Fruit fly (Drosophila melanogaster) whole organism, embryonic: ENCODE measurements around the gene CG11726.

Experiments
- Asciz ChIP-seq: fragments of 200-800 bp; sonication (Bioruptor generic); optimal IDR thresholded peaks from 2 replicates; lab custom pipeline; 2017; ENCODE audit warnings: missing biosample characterization, mild to moderate bottlenecking, missing genetic modification characterization, missing genetic modification reagents
- Awh ChIP-seq: fragments of 200-800 bp; sonication (Bioruptor generic); IDR thresholded peaks from 2 replicates; pipeline ENCODE4, ENCODE4 v1.3.6; 2022; ENCODE audit warnings: missing biosample characterization, missing genetic modification characterization
- CG10321 ChIP-seq: fragments of 200-800 bp; sonication (Bioruptor generic); IDR thresholded peaks from 2 replicates; pipeline ENCODE4 v1.3.6; 2022; ENCODE audit warnings: missing biosample characterization, missing genetic modification characterization
- CG11456 ChIP-seq: fragments of 200-800 bp; sonication (Bioruptor generic); IDR thresholded peaks from 3 replicates; pipeline ENCODE4 v1.3.6; 2022; ENCODE audit warnings: missing biosample characterization, missing genetic modification characterization
- CG11560 ChIP-seq: fragments of 200-800 bp; sonication (Bioruptor generic); IDR thresholded peaks from 3 replicates; pipeline ENCODE4 v1.3.6; 2022; ENCODE audit warnings: missing biosample characterization, missing genetic modification characterization
- CG12659 ChIP-seq: fragments of 200-800 bp; sonication (Bioruptor generic); optimal IDR thresholded peaks from 3 replicates; lab custom pipeline; 2017; ENCODE audit warnings: mild to moderate bottlenecking, missing biosample characterization, missing genetic modification reagents, missing genetic modification characterization
- CG12769 ChIP-seq: fragments of 200-800 bp; sonication (Bioruptor generic); optimal IDR thresholded peaks from 2 replicates; lab custom pipeline; 2019; ENCODE audit warnings: missing biosample characterization, mild to moderate bottlenecking, missing genetic modification characterization, moderate library complexity
- CG13894 ChIP-seq: fragments of 200-800 bp; sonication (Bioruptor generic); optimal IDR thresholded peaks from 3 replicates; lab custom pipeline; 2018; ENCODE audit warnings: missing biosample characterization, mild to moderate bottlenecking, missing genetic modification characterization, moderate library complexity
- CG14014 ChIP-seq: fragments of 200-800 bp; sonication (Bioruptor generic); IDR thresholded peaks from 2 replicates; pipeline ENCODE4 v1.3.6; 2022; ENCODE audit warnings: missing biosample characterization, missing genetic modification characterization
- CG14441 ChIP-seq: fragments of 200-800 bp; sonication (Bioruptor generic); IDR thresholded peaks from 2 replicates; pipeline ENCODE4 v1.3.6; 2022; ENCODE audit warnings: missing biosample characterization, missing genetic modification characterization
- CG16863 ChIP-seq: fragments of 200-800 bp; sonication (Bioruptor generic); optimal IDR thresholded peaks from 3 replicates; lab custom pipeline; 2016; ENCODE audit warnings: missing biosample characterization, missing genetic modification characterization
- CG17829 ChIP-seq: fragments of 200-800 bp; optimal IDR thresholded peaks from 2 replicates; lab custom pipeline; 2019; ENCODE audit warnings: missing biosample characterization, mild to moderate bottlenecking, missing genetic modification characterization, moderate library complexity
- CG18262 ChIP-seq: fragments of 200-800 bp; optimal IDR thresholded peaks from 3 replicates; lab custom pipeline; 2019; ENCODE audit warnings: missing biosample characterization, mild to moderate bottlenecking, missing genetic modification characterization, moderate library complexity
- CG30020 ChIP-seq: fragments of 200-800 bp; optimal IDR thresholded peaks from 2 replicates; lab custom pipeline; 2019; ENCODE audit warnings: missing biosample characterization, mild to moderate bottlenecking, missing genetic modification characterization, moderate library complexity
- CG32772 ChIP-seq: fragments of 200-800 bp; sonication (Bioruptor generic); IDR thresholded peaks from 2 replicates; pipeline ENCODE4 v1.3.6; 2022; ENCODE audit warnings: missing biosample characterization, missing genetic modification characterization
- CG3281 ChIP-seq: fragments of 200-800 bp; sonication (Bioruptor generic); optimal IDR thresholded peaks from 3 replicates; lab custom pipeline; 2017; ENCODE audit warnings: missing biosample characterization, mild to moderate bottlenecking, missing genetic modification characterization
- CG4617 ChIP-seq: fragments of 200-800 bp; sonication (Bioruptor generic); optimal IDR thresholded peaks from 3 replicates; lab custom pipeline; 2016; ENCODE audit warnings: missing biosample characterization, missing genetic modification characterization, borderline replicate concordance
- CG4854 ChIP-seq: fragments of 200-800 bp; sonication (Bioruptor generic); optimal IDR thresholded peaks from 2 replicates; lab custom pipeline; 2016; ENCODE audit warnings: missing biosample characterization, missing genetic modification characterization, inconsistent platforms
- CG5953 ChIP-seq: fragments of 200-800 bp; sonication (Bioruptor generic); IDR thresholded peaks from 2 replicates; pipeline ENCODE4 v1.3.6; 2022; ENCODE audit warnings: missing biosample characterization, missing genetic modification characterization
- CG6254 ChIP-seq: fragments of 200-800 bp; sonication (Bioruptor generic); optimal IDR thresholded peaks from 3 replicates; lab custom pipeline; 2017; ENCODE audit warnings: mild to moderate bottlenecking, missing biosample characterization, missing genetic modification reagents, missing genetic modification characterization
- CG6654 ChIP-seq: fragments of 200-800 bp; sonication (Bioruptor generic); optimal IDR thresholded peaks from 2 replicates; lab custom pipeline; 2017; ENCODE audit warnings: missing biosample characterization, mild to moderate bottlenecking, missing genetic modification characterization
- CG6689 ChIP-seq: fragments of 200-800 bp; sonication (Bioruptor generic); IDR thresholded peaks from 2 replicates; pipeline ENCODE4 v1.3.6; 2022; ENCODE audit warnings: missing biosample characterization, missing genetic modification characterization
- CG7357 ChIP-seq: fragments of 200-800 bp; sonication (Bioruptor generic); IDR thresholded peaks from 3 replicates; pipeline ENCODE4 v1.3.6; 2022; ENCODE audit warnings: missing biosample characterization, missing genetic modification characterization
- CG9797 ChIP-seq: fragments of 200-800 bp; sonication (Bioruptor generic); optimal IDR thresholded peaks from 3 replicates; lab custom pipeline; 2018; ENCODE audit warnings: missing biosample characterization, mild to moderate bottlenecking, missing genetic modification characterization
- Deaf1 ChIP-seq: fragments of 200-800 bp; optimal IDR thresholded peaks from 3 replicates; lab custom pipeline; 2019; ENCODE audit warnings: missing biosample characterization, mild to moderate bottlenecking, missing genetic modification characterization, moderate library complexity
- Dfd ChIP-seq, 2 experiments: fragments of >200 bp; optimal IDR thresholded peaks; 2 replicates each; lab custom pipeline; 2017; ENCODE audit warnings: missing biosample characterization in 2 of 2, missing genetic modification characterization in 2 of 2
- Eip74EF ChIP-seq, 2 experiments: fragments of 200-800 bp in 1 of 2; fragments of >200 bp in 1 of 2; sonication (Bioruptor generic) in 1 of 2; optimal IDR thresholded peaks; 2 replicates each; lab custom pipeline; 2017 to 2019; ENCODE audit warnings: missing biosample characterization in 2 of 2, missing genetic modification characterization in 2 of 2, mild to moderate bottlenecking in 1 of 2, moderate library complexity in 1 of 2
- Gsc ChIP-seq: fragments of 200-800 bp; sonication (Bioruptor generic); IDR thresholded peaks from 2 replicates; pipeline ENCODE4 v1.3.6; 2022; ENCODE audit warnings: missing biosample characterization, missing genetic modification characterization
- Gug ChIP-seq: fragments of 200-800 bp; sonication (Bioruptor generic); IDR thresholded peaks from 4 replicates; pipeline ENCODE4 v1.3.6; 2022; ENCODE audit warnings: missing biosample characterization, missing genetic modification characterization
- Lhr ChIP-seq: fragments of 200-800 bp; sonication (Bioruptor generic); optimal IDR thresholded peaks from 3 replicates; lab custom pipeline; 2017; ENCODE audit warnings: mild to moderate bottlenecking, missing biosample characterization, missing genetic modification reagents, missing genetic modification characterization
- Nf-YA ChIP-seq: fragments of 200-800 bp; sonication (Bioruptor generic); IDR thresholded peaks from 2 replicates; pipeline ENCODE4 v1.3.6; 2022; ENCODE audit warnings: missing biosample characterization, missing genetic modification characterization
- Ravus ChIP-seq: fragments of 200-800 bp; sonication (Bioruptor generic); IDR thresholded peaks from 2 replicates; pipeline ENCODE4 v1.3.6; 2022; ENCODE audit warnings: missing biosample characterization, missing genetic modification characterization
- Sox102F ChIP-seq: fragments of 200-800 bp; sonication (Bioruptor generic); optimal IDR thresholded peaks from 2 replicates; lab custom pipeline; 2018; ENCODE audit warnings: missing biosample characterization, mild to moderate bottlenecking, missing genetic modification characterization, moderate library complexity
- TFAM ChIP-seq: fragments of 200-800 bp; sonication (Bioruptor generic); optimal IDR thresholded peaks from 2 replicates; lab custom pipeline; 2017; ENCODE audit warnings: missing biosample characterization, missing genetic modification characterization, inconsistent platforms
- YL-1 ChIP-seq: fragments of 200-800 bp; sonication (Bioruptor generic); optimal IDR thresholded peaks from 3 replicates; lab custom pipeline; 2017; ENCODE audit warnings: missing biosample characterization, mild to moderate bottlenecking, missing genetic modification characterization
- cad ChIP-seq: fragments of >200 bp; optimal IDR thresholded peaks from 2 replicates; lab custom pipeline; 2017; ENCODE audit warnings: missing biosample characterization, missing genetic modification characterization
- cato ChIP-seq: fragments of 200-800 bp; sonication (Bioruptor generic); optimal IDR thresholded peaks from 2 replicates; lab custom pipeline; 2016; ENCODE audit warnings: missing biosample characterization, missing genetic modification characterization, borderline replicate concordance
- chif ChIP-seq, 2 experiments: fragments of 200-800 bp; sonication (Bioruptor generic); optimal IDR thresholded peaks; 3 replicates each; lab custom pipeline; 2016; ENCODE audit warnings: missing biosample characterization in 2 of 2, missing genetic modification characterization in 2 of 2
- dm ChIP-seq: fragments of 200-800 bp; sonication (Bioruptor generic); optimal IDR thresholded peaks from 3 replicates; lab custom pipeline; 2016; ENCODE audit warnings: missing biosample characterization, missing genetic modification characterization
- dysf ChIP-seq: fragments of 200-800 bp; sonication (Bioruptor generic); IDR thresholded peaks from 3 replicates; pipeline ENCODE4 v1.3.6; 2022; ENCODE audit warnings: missing biosample characterization, missing genetic modification characterization
- esg ChIP-seq: fragments of 200-800 bp; sonication (Bioruptor generic); conservative IDR thresholded peaks from 2 replicates; pipeline ENCODE4 v1.3.6; 2022; ENCODE audit warnings: missing biosample characterization, missing genetic modification characterization
- fd64A ChIP-seq: fragments of 200-800 bp; sonication (Bioruptor generic); optimal IDR thresholded peaks from 3 replicates; lab custom pipeline; 2018; ENCODE audit warnings: missing biosample characterization, mild to moderate bottlenecking, missing genetic modification characterization
- grn ChIP-seq: fragments of 200-800 bp; sonication (Bioruptor generic); optimal IDR thresholded peaks from 3 replicates; lab custom pipeline; 2017; ENCODE audit warnings: missing biosample characterization, missing genetic modification characterization
- kni ChIP-seq: fragments of 200-800 bp; sonication (Bioruptor generic); optimal IDR thresholded peaks from 3 replicates; lab custom pipeline; 2017; ENCODE audit warnings: mild to moderate bottlenecking, missing biosample characterization, missing genetic modification reagents, missing genetic modification characterization
- lov ChIP-seq, 2 experiments: fragments of 200-800 bp in 1 of 2; fragments of >200 bp in 1 of 2; sonication (Bioruptor generic) in 1 of 2; IDR thresholded peaks in 1 of 2; optimal IDR thresholded peaks in 1 of 2; 2 replicates in 1 of 2; 3 replicates in 1 of 2; pipeline versions ENCODE4 v1.3.6 to Lab custom; 2017 to 2022; ENCODE audit warnings: missing biosample characterization in 1 of 2, missing genetic modification characterization in 1 of 2
- luna ChIP-seq: fragments of 200-800 bp; sonication (Bioruptor generic); optimal IDR thresholded peaks from 2 replicates; lab custom pipeline; 2016; ENCODE audit warnings: missing biosample characterization, missing genetic modification characterization
- maf-S ChIP-seq: fragments of 200-800 bp; sonication (Bioruptor generic); optimal IDR thresholded peaks from 2 replicates; lab custom pipeline; 2016; ENCODE audit warnings: missing biosample characterization, missing genetic modification characterization
- oc ChIP-seq: fragments of 200-800 bp; sonication (Bioruptor generic); optimal IDR thresholded peaks from 2 replicates; lab custom pipeline; 2018; ENCODE audit warnings: missing biosample characterization, mild to moderate bottlenecking, missing genetic modification characterization, moderate library complexity
- ttk ChIP-seq: fragments of 200-800 bp; sonication (Bioruptor generic); IDR thresholded peaks from 2 replicates; pipeline ENCODE4 v2.1.2; 2022; ENCODE audit warnings: missing biosample characterization, missing genetic modification characterization

Gene CG11726

dm6 chr3L:11381126-11381940 lies 13.2 kb upstream of the CG11726 start (continued):
- TF ChIP-seq CG14441 = peak; percentile 7; the same call in 1 of the 2 replicates
- TF ChIP-seq dm (GFP tag; lab: Kevin White, UChicago) = no peak
- TF ChIP-seq esg (GFP tag; lab: Robert Waterston, UW) = no peak
- peak; percentile 15 for TF ChIP-seq CG3281 (GFP tag; lab: Kevin White, UChicago)
- peak; percentile 14 for TF ChIP-seq CG18262 (tag; lab: Kevin White, UChicago)
- TF ChIP-seq CG11560 (tag; lab: Robert Waterston, UW) = no peak
- TF ChIP-seq CG6654 (GFP tag; lab: Kevin White, UChicago) = no peak
- TF ChIP-seq Asciz = no peak
- peak; percentile 26 for TF ChIP-seq CG6254 (GFP tag; lab: Kevin White, UChicago)
- 0 out of 2 replicates have a peak, but pooled peaks have one; percentile 21 for TF ChIP-seq ttk
- TF ChIP-seq CG4854 = no peak
- TF ChIP-seq CG6689 (GFP tag; lab: Robert Waterston, UW) = no peak; the same call in 1 of the 2 replicates
- no peak for TF ChIP-seq YL-1 (GFP tag; lab: Kevin White, UChicago)
- no peak for TF ChIP-seq lov (optimal IDR thresholded peaks at IDR 0.05; lab: Kevin White, UChicago)
- TF ChIP-seq lov (GFP tag; IDR thresholded peaks at IDR 0.05; lab: Robert Waterston, UW) = no peak
- no peak for TF ChIP-seq CG4617 (GFP tag; lab: Kevin White, UChicago)
- peak; percentile 74 for TF ChIP-seq kni (GFP tag; lab: Kevin White, UChicago)
- TF ChIP-seq maf-S (GFP tag; lab: Kevin White, UChicago) = no peak
- TF ChIP-seq CG13894 (tag; lab: Kevin White, UChicago) = peak; percentile 63
- no peak for TF ChIP-seq CG16863 (GFP tag; lab: Kevin White, UChicago)
- TF ChIP-seq CG11456 (GFP tag; lab: Robert Waterston, UW) = no peak; the same call in 2 of the 3 replicates
- TF ChIP-seq CG32772 (GFP tag; lab: Robert Waterston, UW) = no peak
- no peak for TF ChIP-seq CG9797 (GFP tag; lab: Kevin White, UChicago)
- no peak for TF ChIP-seq chif (GFP tag; optimal IDR thresholded peaks at IDR 0.05; lab: Kevin White, UChicago)
- TF ChIP-seq cad (GFP tag; lab: Kevin White, UChicago) = no peak
- no peak for TF ChIP-seq Ravus (GFP tag; lab: Robert Waterston, UW)
- no peak for TF ChIP-seq CG14014 (GFP tag; lab: Robert Waterston, UW)
- no peak for TF ChIP-seq Gug (GFP tag; lab: Robert Waterston, UW)
- TF ChIP-seq CG7357 (GFP tag; lab: Robert Waterston, UW) = no peak
- no peak for TF ChIP-seq Eip74EF (GFP tag; optimal IDR thresholded peaks at IDR 0.05; lab: Kevin White, UChicago)
- TF ChIP-seq TFAM (GFP tag; lab: Kevin White, UChicago) = no peak
- TF ChIP-seq Gsc (GFP tag; lab: Robert Waterston, UW) = no peak
- no peak for TF ChIP-seq luna (GFP tag; lab: Kevin White, UChicago)
- no peak for TF ChIP-seq Dfd (GFP tag; optimal IDR thresholded peaks at IDR 0.05; lab: Kevin White, UChicago)
- no peak for TF ChIP-seq Lhr
- TF ChIP-seq CG10321 (GFP tag; lab: Robert Waterston, UW) = no peak
- TF ChIP-seq oc (tag; lab: Kevin White, UChicago) = peak; percentile 13
- no peak for TF ChIP-seq dysf (GFP tag; lab: Robert Waterston, UW)
- no peak for TF ChIP-seq Sox102F
- no peak for TF ChIP-seq CG17829 (tag; lab: Kevin White, UChicago)
- 0 out of 2 replicates have a peak, but pooled peaks have one; percentile 54 for TF ChIP-seq Awh (GFP tag; lab: Robert Waterston, UW)
- TF ChIP-seq CG30020 (tag; lab: Kevin White, UChicago) = no peak
- no peak for TF ChIP-seq grn (GFP tag; lab: Kevin White, UChicago)
- TF ChIP-seq fd64A (GFP tag; lab: Kevin White, UChicago) = no peak
- TF ChIP-seq Nf-YA (GFP tag; lab: Robert Waterston, UW) = no peak
- no peak for TF ChIP-seq Deaf1 (tag; lab: Kevin White, UChicago)
- peak; percentile 57 for TF ChIP-seq CG12769
- no peak for TF ChIP-seq cato
- TF ChIP-seq CG12659 (GFP tag; lab: Kevin White, UChicago) = no peak
- TF ChIP-seq CG5953 (GFP tag; lab: Robert Waterston, UW) = 0 out of 2 replicates have a peak, but pooled peaks have one; percentile 26
